Fruit fly (Drosophila melanogaster): ENCODE measurements around the gene CG31195.

dm6 chr3R:20772543-20772942 lies 10.4 kb upstream of the CG31195 start, which contains the start of gene Takl1:
- TF ChIP-seq CTCF (optimal IDR thresholded peaks at IDR 0.05) (no peak), CG8478 (optimal IDR thresholded peaks at IDR 0.05) (no peak)
